Worm (Caenorhabditis elegans) whole organism, L1 larva: ENCODE results near the gene T05E12.6.

Experiments
- ceh-63 ChIP-seq: fragments of 200-800 bp; sonication (Bioruptor generic); optimal IDR thresholded peaks from 2 replicates; lab custom pipeline; 2018; ENCODE audit warnings: mild to moderate bottlenecking, missing genetic modification characterization, missing compliant biosample characterization
- dsc-1 ChIP-seq: sonication (generic microtip); optimal IDR thresholded peaks from 2 replicates; lab custom pipeline; 2016; ENCODE audit warnings: mild to moderate bottlenecking, missing genetic modification characterization, missing compliant biosample characterization
- egl-27 ChIP-seq, 2 experiments: fragments of 150-350 bp in 1 of 2; sonication (generic microtip); optimal IDR thresholded peaks; 3 replicates each; lab custom pipeline; 2017 to 2018; ENCODE audit warnings: missing biosample characterization in 2 of 2, missing genetic modification characterization in 2 of 2, missing genetic modification reagents in 2 of 2
- jun-1 ChIP-seq: fragments of 150-350 bp; optimal IDR thresholded peaks from 2 replicates; lab custom pipeline; 2014; ENCODE audit warnings: missing biosample characterization, missing genetic modification reagents, missing genetic modification characterization
- lir-3 ChIP-seq: sonication (generic microtip); optimal IDR thresholded peaks from 2 replicates; lab custom pipeline; 2016; ENCODE audit warnings: mild to moderate bottlenecking, missing genetic modification characterization, moderate library complexity, missing compliant biosample characterization; ENCODE audit not compliant: poor library complexity
- nhr-85 ChIP-seq: sonication (generic microtip); peaks from one replicate; lab custom pipeline; 2016; ENCODE audit warnings: missing genetic modification characterization, inconsistent platforms, missing compliant biosample characterization
- skn-1 ChIP-seq: fragments of 150-350 bp; optimal IDR thresholded peaks from 2 replicates; lab custom pipeline; 2014; ENCODE audit warnings: missing biosample characterization, missing genetic modification characterization
- snpc-4 ChIP-seq: fragments of 150-350 bp; optimal IDR thresholded peaks from 2 replicates; lab custom pipeline; 2014; ENCODE audit warnings: missing biosample characterization, missing genetic modification characterization
- ztf-11 ChIP-seq, 2 experiments: sonication (generic microtip); optimal IDR thresholded peaks; 2 replicates each; lab custom pipeline; 2016 to 2017; ENCODE audit warnings: missing genetic modification characterization in 2 of 2, missing biosample characterization in 1 of 2, missing compliant biosample characterization in 1 of 2

DNA sequence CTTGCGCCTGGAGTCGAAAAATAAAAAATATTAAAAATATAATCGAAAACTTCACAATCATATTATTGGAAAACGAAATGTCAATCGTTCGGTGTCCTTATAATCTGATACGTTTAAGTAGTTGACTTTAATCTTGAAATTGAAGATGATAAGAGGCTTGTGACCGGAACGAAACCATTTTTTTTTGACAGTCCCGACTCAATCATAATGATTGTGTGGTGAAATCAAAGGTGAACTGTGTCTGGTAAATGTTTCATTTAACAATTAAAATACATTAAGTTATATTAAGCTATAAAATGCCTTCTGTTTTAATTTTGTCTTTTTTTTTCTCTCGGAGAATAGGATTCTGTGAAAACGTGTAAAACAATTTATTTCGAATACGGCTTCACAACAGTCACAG, 11.4 kb downstream of the T05E12.6 start, which contains the start of gene T05E12.3:
- TF ChIP-seq dsc-1 (tag; lab: Kevin White, UChicago) (no peak), nhr-85 (tag; lab: Kevin White, UChicago) (no peak), skn-1 (no peak), lir-3 (tag; lab: Kevin White, UChicago) (no peak), snpc-4 (tag; lab: Kevin White, UChicago) (no peak), ceh-63 (no peak), egl-27 (tag; optimal IDR thresholded peaks at IDR 0.05; lab: Kevin White, UChicago) (no peak), jun-1 (tag; lab: Kevin White, UChicago) (no peak), ztf-11 (tag; optimal IDR thresholded peaks at IDR 0.05; lab: Kevin White, UChicago) (no peak)
